Fruit fly (Drosophila melanogaster): Measurements from ENCODE around the gene Cox11.

dm6 chr2L:5494808-5495356 is 31.9 kb upstream of the Cox11 start:
- TF ChIP-seq CG14965 (GFP tag; optimal IDR thresholded peaks at IDR 0.05; ENCODE audit: borderline replicate concordance) (no peak), fru (optimal IDR thresholded peaks at IDR 0.05) (no peak), slou (GFP tag; optimal IDR thresholded peaks at IDR 0.05) (no peak), Fer3 (tag; optimal IDR thresholded peaks at IDR 0.05) (no peak), Bgb (GFP tag; IDR thresholded peaks at IDR 0.05; ENCODE audit: partially characterized antibody) (no peak), B-H1 (GFP tag; IDR thresholded peaks at IDR 0.05) (no peak), CG12155 (GFP tag; optimal IDR thresholded peaks at IDR 0.05) (no peak), CG9437 (GFP tag; optimal IDR thresholded peaks at IDR 0.05) (no peak), E2f2 (GFP tag; IDR thresholded peaks at IDR 0.05) (no peak)

All from whole organism, embryonic.